Fruit fly (Drosophila melanogaster): ENCODE results near the gene dpr20.

DNA sequence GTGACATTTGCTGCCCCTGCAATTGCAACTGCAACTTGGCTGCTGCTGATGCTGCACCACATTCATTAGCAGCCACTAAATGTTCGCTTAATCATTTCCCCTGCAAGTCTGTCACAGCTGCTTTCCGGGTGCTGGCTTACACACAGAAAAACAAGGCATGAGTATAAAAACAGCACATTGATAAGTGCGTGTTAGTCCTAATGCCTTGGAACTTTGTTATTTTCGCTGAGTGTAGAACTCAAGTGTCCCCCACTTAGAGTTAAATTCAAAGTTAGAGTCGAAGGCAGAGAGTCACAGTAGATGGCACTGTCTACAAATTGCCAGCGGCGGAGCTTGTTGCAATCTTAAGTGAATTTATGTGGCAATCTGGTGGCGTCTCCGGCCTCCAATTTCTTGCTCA lies 43.1 kb downstream of the dpr20 start:
- TF ChIP-seq CG8301 (tag; optimal IDR thresholded peaks at IDR 0.05) (peak; percentile 43), CG34367 (tag; optimal IDR thresholded peaks at IDR 0.05) (no peak)

Measured in whole organism, pupa.